Worm (Caenorhabditis elegans) whole organism, L1 larva: ENCODE data around the gene ins-3.

ENCODE experiments used
- efl-3 ChIP-seq: fragments of 200-800 bp; sonication (Bioruptor generic); optimal IDR thresholded peaks from 2 replicates; lab custom pipeline; 2018; ENCODE audit warnings: mild to moderate bottlenecking, missing genetic modification characterization, missing compliant biosample characterization
- elt-2 ChIP-seq: sonication (generic microtip); optimal IDR thresholded peaks from 2 replicates; lab custom pipeline; 2016; ENCODE audit warnings: missing genetic modification characterization, mild to moderate bottlenecking, inconsistent platforms, missing compliant biosample characterization, missing genetic modification reagents
- elt-3 ChIP-seq, 6 experiments: fragments of 150-350 bp in 1 of 6; sonication (generic microtip); optimal IDR thresholded peaks; 2 replicates each; lab custom pipeline; 2017 to 2018; ENCODE audit warnings: missing biosample characterization in 6 of 6, missing genetic modification characterization in 6 of 6, inconsistent platforms in 1 of 6
- jun-1 ChIP-seq: fragments of 150-350 bp; optimal IDR thresholded peaks from 2 replicates; lab custom pipeline; 2014; ENCODE audit warnings: missing biosample characterization, missing genetic modification reagents, missing genetic modification characterization
- lin-13 ChIP-seq: fragments of 150-350 bp; optimal IDR thresholded peaks from 2 replicates; lab custom pipeline; 2014; ENCODE audit warnings: missing biosample characterization, missing genetic modification reagents, missing genetic modification characterization
- lin-14 ChIP-seq: fragments of 200-800 bp; sonication (Bioruptor generic); optimal IDR thresholded peaks from 2 replicates; lab custom pipeline; 2018; ENCODE audit warnings: mild to moderate bottlenecking, missing genetic modification characterization, moderate library complexity, missing compliant biosample characterization
- mdl-1 ChIP-seq, 2 experiments: fragments of 150-350 bp; optimal IDR thresholded peaks; 2 replicates each; lab custom pipeline; 2014 to 2017; ENCODE audit warnings: missing biosample characterization in 2 of 2, missing genetic modification characterization in 2 of 2, inconsistent platforms in 1 of 2
- skn-1 ChIP-seq: fragments of 150-350 bp; optimal IDR thresholded peaks from 2 replicates; lab custom pipeline; 2014; ENCODE audit warnings: missing biosample characterization, missing genetic modification characterization
- snpc-4 ChIP-seq: fragments of 150-350 bp; optimal IDR thresholded peaks from 2 replicates; lab custom pipeline; 2014; ENCODE audit warnings: missing biosample characterization, missing genetic modification characterization
- zag-1 ChIP-seq: fragments of 150-350 bp; optimal IDR thresholded peaks from 2 replicates; lab custom pipeline; 2014; ENCODE audit warnings: missing biosample characterization, missing genetic modification characterization
- ztf-11 ChIP-seq, 2 experiments: sonication (generic microtip); optimal IDR thresholded peaks; 2 replicates each; lab custom pipeline; 2016 to 2017; ENCODE audit warnings: missing genetic modification characterization in 2 of 2, missing biosample characterization in 1 of 2, missing compliant biosample characterization in 1 of 2
- ztf-4 ChIP-seq: fragments of 150-350 bp; optimal IDR thresholded peaks from 2 replicates; lab custom pipeline; 2014; ENCODE audit warnings: missing biosample characterization, missing genetic modification characterization

ce11 chrII:6022596-6022995 is 32.0 kb upstream of the ins-3 start:
- TF ChIP-seq elt-3 (tag; optimal IDR thresholded peaks at IDR 0.05; lab: Kevin White, UChicago) (no peak), jun-1 (no peak), lin-14 (no peak), snpc-4 (no peak), ztf-4 (tag; lab: Kevin White, UChicago) (no peak), skn-1 (tag; lab: Kevin White, UChicago) (no peak), mdl-1 (tag; optimal IDR thresholded peaks at IDR 0.05; lab: Kevin White, UChicago) (no peak), zag-1 (tag; lab: Kevin White, UChicago) (no peak), ztf-11 (tag; optimal IDR thresholded peaks at IDR 0.05; lab: Kevin White, UChicago) (no peak), lin-13 (GFP tag; lab: Kevin White, UChicago) (no peak), elt-2 (tag; lab: Kevin White, UChicago) (no peak), efl-3 (GFP tag; lab: Kevin White, UChicago) (no peak)
